Worm (Caenorhabditis elegans): ENCODE measurements around the gene pals-21.
"Not testable (repeated sequence)": the region's sequence is repeated elsewhere in the genome, so short reads cannot be mapped to it uniquely, and the experiment has no call there.

Gene pals-21

DNA sequence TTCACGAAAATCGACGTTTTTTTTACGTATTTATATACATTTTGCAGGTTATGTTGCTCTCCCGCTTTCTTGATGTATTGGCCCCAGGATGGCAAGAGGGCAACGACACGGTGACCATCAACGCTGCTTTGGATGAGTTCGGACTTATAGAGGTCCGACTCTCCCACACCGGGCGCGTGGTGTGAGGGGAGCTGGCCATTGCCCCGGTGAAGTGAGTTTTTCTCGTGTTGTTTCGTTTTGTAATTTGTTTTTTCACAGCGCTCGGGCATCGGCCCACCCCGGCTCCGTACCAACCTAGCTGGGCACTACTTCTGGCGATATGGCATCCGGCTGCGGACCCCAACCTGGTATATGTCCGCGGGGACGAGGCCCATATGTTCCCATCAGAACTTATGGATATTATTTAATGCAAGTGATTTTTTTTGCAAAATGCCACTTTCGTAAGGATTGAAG is 6.1 kb downstream of the pals-21 start, which contains the start of gene Y82E9BR.20:
TSS of gene Y82E9BR.20 (plus strand) at position 51 of the 453 bp plus-strand sequence.
- TF ChIP-seq flt-1 (GFP tag; IDR thresholded peaks at IDR 0.05): no peak
- TF ChIP-seq ceh-13 (GFP tag; optimal IDR thresholded peaks at IDR 0.05): no peak
- no peak for TF ChIP-seq hnd-1 (tag; optimal IDR thresholded peaks at IDR 0.05)
- no peak for TF ChIP-seq hmg-4 (GFP tag; optimal IDR thresholded peaks at IDR 0.05)
- no peak for TF ChIP-seq scrt-1 (GFP tag; IDR thresholded peaks at IDR 0.05)
- no peak for TF ChIP-seq sea-1 (GFP tag; conservative IDR thresholded peaks at IDR 0.05)
- TF ChIP-seq ceh-36 (tag; optimal IDR thresholded peaks at IDR 0.05): no peak
- TF ChIP-seq tbx-11 (GFP tag; IDR thresholded peaks at IDR 0.05): no peak
- no peak for TF ChIP-seq ama-1 (optimal IDR thresholded peaks at IDR 0.05)
- TF ChIP-seq ets-7 (tag; optimal IDR thresholded peaks at IDR 0.05): no peak
- TF ChIP-seq tra-4 (tag; optimal IDR thresholded peaks at IDR 0.05): no peak
- no peak for TF ChIP-seq aly-1 (tag; optimal IDR thresholded peaks at IDR 0.05)
- no peak for TF ChIP-seq pes-1 (GFP tag; IDR thresholded peaks at IDR 0.05)
- TF ChIP-seq hmbx-1 (tag; optimal IDR thresholded peaks at IDR 0.05): no peak
- no peak for TF ChIP-seq B0310.2 (tag; optimal IDR thresholded peaks at IDR 0.05)
- no peak for TF ChIP-seq F13C5.2 (tag; optimal IDR thresholded peaks at IDR 0.05)
- no peak for TF ChIP-seq tbx-37 (GFP tag; conservative IDR thresholded peaks at IDR 0.05)

DNA sequence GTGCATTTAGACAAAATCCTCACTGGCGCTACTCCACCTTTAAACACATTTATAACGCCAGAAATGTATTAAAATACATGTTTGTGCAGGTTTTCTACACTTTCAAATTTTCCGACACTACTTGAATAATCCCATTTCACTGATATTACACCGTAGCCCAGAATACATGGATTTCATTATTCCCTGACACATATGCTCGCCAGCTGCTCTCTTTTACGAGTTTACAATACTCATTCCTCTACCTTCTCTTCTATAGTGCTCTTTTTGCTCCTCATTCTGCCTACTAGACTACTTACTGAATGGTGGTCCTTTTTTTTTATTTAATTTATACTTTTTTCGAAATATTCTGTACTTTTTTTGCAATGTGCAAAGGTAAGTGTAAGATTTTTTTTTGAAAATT is 7.9 kb downstream of the pals-21 start:
- TF ChIP-seq flt-1 (GFP tag; IDR thresholded peaks at IDR 0.05): no peak
- TF ChIP-seq tra-4 (tag; optimal IDR thresholded peaks at IDR 0.05): no peak
- no peak for TF ChIP-seq tbx-37 (GFP tag; conservative IDR thresholded peaks at IDR 0.05)

DNA sequence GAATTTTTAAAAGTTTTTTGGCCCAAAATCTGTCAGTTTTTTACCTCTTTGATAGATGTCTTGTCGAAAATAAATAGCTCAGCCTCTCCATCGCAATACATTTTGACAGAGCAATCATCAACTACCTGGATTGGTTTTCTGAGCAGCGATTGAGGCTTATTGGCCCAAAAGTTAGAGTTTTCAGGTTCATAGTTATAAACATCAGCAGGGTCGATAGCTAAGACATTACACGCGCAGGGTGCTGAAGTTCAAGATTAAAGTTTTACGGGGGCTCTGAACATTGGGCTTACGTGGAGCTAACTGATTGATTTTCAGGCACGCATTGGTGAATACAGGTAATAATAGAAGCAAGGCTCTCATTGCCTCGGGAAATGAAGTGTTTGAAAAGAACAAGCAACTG is 20.8 kb downstream of the pals-21 start, which contains the start of gene Y82E9BR.9:
TSS of gene Y82E9BR.9 (minus strand) at position 101 of the 400 bp plus-strand sequence.
- TF ChIP-seq flt-1 (GFP tag; IDR thresholded peaks at IDR 0.05) (no peak), ama-1 (optimal IDR thresholded peaks at IDR 0.05) (no peak), hnd-1 (tag; optimal IDR thresholded peaks at IDR 0.05) (no peak), pes-1 (GFP tag; IDR thresholded peaks at IDR 0.05) (no peak), ceh-13 (GFP tag; optimal IDR thresholded peaks at IDR 0.05) (no peak)

DNA sequence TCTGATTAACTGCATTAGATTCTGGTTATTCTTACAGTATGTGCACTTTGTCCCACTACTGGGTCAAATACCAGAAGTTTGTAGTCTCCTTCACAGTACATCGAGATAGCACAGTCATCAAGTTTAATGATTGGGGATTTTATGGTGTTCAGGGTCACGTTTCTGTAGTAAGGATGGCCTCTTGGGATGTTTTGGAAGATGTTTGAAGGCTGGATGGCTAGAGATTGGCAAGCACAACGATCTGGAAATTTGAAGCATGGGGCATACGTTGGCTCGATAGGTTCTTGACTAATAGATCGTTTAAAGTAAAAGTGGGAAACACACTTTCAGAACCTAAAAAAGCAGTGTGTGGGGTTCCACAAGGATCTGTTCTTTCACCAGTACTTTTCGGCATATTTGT is 22.5 kb downstream of the pals-21 start, which contains the start of gene Y82E9BR.8:
TSS of gene Y82E9BR.8 (minus strand) at position 101 of the 400 bp plus-strand sequence.
- TF ChIP-seq flt-1 (GFP tag; IDR thresholded peaks at IDR 0.05); hnd-1 (tag; optimal IDR thresholded peaks at IDR 0.05); B0310.2 (tag; optimal IDR thresholded peaks at IDR 0.05): not testable (repeated sequence)

DNA sequence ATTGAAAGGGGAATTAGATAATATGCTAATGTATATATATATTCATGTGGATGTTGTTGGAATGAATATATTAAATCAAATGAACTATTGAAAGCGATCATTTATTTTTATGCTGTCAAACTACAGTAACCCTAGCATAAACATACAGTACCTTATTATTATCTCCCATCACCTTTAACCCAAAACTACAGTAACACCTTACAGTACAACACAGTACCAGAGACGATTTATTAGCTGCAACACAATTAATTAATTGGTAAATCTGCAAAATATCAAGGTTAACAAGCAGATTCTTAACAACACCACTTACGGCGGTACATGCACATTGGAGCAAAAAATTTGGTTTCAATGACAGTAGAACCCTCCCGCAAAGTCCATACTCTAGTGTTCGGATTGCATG is 25.1 kb downstream of the pals-21 start, which contains the start of gene Y82E9BL.1:
TSS of gene Y82E9BL.1 (minus strand) at position 101 of the 400 bp plus-strand sequence.
- TF ChIP-seq tbx-37 (GFP tag; conservative IDR thresholded peaks at IDR 0.05): no peak
- TF ChIP-seq ama-1 (optimal IDR thresholded peaks at IDR 0.05): no peak
- no peak for TF ChIP-seq B0310.2 (tag; optimal IDR thresholded peaks at IDR 0.05)
- no peak for TF ChIP-seq hnd-1 (tag; optimal IDR thresholded peaks at IDR 0.05)
- TF ChIP-seq tbx-11 (GFP tag; IDR thresholded peaks at IDR 0.05): no peak
- no peak for TF ChIP-seq tra-4 (tag; optimal IDR thresholded peaks at IDR 0.05)
- no peak for TF ChIP-seq F13C5.2 (tag; optimal IDR thresholded peaks at IDR 0.05)
- TF ChIP-seq pes-1 (GFP tag; IDR thresholded peaks at IDR 0.05): no peak

DNA sequence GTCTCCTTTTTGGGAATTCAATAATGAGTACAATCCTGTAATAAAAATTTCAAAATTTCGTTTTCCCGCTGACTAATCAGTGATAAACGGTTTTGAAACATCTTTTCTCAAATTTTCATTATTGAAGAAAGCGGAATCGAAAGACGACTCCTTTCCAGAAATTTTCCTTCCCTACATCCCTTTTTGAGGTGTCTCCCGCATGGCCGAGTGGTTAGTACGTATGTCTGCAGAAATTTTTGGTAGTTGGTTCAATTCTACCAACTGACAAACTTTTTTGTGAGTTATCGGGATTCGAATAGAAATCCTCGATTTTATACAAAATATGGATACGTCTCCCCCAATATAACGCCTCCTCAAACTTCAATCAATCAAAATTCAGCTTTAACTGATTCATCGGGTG is 25.9 kb downstream of the pals-21 start:
- TF ChIP-seq hnd-1 (tag; optimal IDR thresholded peaks at IDR 0.05) (no peak), hmg-4 (GFP tag; optimal IDR thresholded peaks at IDR 0.05) (no peak), ceh-13 (GFP tag; optimal IDR thresholded peaks at IDR 0.05) (no peak), aly-1 (tag; optimal IDR thresholded peaks at IDR 0.05) (no peak), F13C5.2 (tag; optimal IDR thresholded peaks at IDR 0.05) (no peak), tra-4 (tag; optimal IDR thresholded peaks at IDR 0.05) (no peak), ama-1 (optimal IDR thresholded peaks at IDR 0.05) (no peak), hmbx-1 (tag; optimal IDR thresholded peaks at IDR 0.05) (no peak)

DNA sequence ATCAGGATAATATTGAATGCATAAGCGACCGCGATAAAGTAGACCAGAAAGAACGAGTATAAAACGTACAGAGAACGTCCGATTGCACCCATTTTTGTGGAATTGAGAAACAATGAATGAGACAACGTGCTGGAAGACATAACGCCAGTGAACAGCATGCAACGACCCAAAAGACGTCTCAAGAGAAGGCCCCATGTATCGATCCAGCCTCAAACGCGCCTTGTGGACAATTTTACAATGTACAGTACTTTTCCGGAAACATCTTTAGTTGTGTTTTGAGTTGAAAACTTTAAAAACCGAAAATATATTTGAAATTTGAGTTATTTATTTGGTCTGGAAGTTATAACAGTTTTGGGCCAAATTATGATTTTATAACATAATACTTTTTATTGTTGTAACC is 29.7 kb downstream of the pals-21 start, which contains the start of gene Y82E9BL.3:
TSS of gene Y82E9BL.3 (minus strand) at position 101 of the 400 bp plus-strand sequence.
- TF ChIP-seq tbx-11 (GFP tag; IDR thresholded peaks at IDR 0.05) (no peak), ceh-36 (tag; optimal IDR thresholded peaks at IDR 0.05) (no peak), tbx-37 (GFP tag; conservative IDR thresholded peaks at IDR 0.05) (no peak), flt-1 (GFP tag; IDR thresholded peaks at IDR 0.05) (no peak), tra-4 (tag; optimal IDR thresholded peaks at IDR 0.05) (no peak), aly-1 (tag; optimal IDR thresholded peaks at IDR 0.05) (no peak), hmbx-1 (tag; optimal IDR thresholded peaks at IDR 0.05) (no peak), ama-1 (optimal IDR thresholded peaks at IDR 0.05) (no peak), ceh-13 (GFP tag; optimal IDR thresholded peaks at IDR 0.05) (no peak), hnd-1 (tag; optimal IDR thresholded peaks at IDR 0.05) (no peak), F13C5.2 (tag; optimal IDR thresholded peaks at IDR 0.05) (no peak), ets-7 (tag; optimal IDR thresholded peaks at IDR 0.05) (no peak), hmg-4 (GFP tag; optimal IDR thresholded peaks at IDR 0.05) (no peak), scrt-1 (GFP tag; IDR thresholded peaks at IDR 0.05) (no peak), sea-1 (GFP tag; conservative IDR thresholded peaks at IDR 0.05) (no peak), B0310.2 (tag; optimal IDR thresholded peaks at IDR 0.05) (no peak), pes-1 (GFP tag; IDR thresholded peaks at IDR 0.05) (no peak)

DNA sequence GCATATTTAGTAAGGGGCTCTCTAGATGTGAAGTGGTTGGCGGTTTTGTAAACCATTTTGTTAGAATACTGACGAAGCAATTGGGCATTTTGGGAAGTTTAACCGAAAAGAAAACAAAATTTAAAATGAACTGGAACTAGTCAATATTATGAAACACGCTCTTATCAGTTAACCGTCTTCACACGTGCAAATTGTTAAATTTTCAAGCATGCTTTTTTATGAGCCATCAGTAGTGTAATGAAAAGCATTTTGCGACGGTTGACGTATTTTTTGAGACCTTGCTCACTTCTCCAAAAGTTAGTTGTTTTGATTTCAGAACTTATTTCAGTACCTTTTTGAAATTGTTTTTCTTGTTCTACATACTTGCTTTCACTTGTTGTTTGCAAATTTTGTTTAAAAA is 31.1 kb downstream of the pals-21 start, which contains the start of gene fbxa-25:
TSS of gene fbxa-25 (minus strand) at position 138 of the 400 bp plus-strand sequence.
- TF ChIP-seq tbx-37 (GFP tag; conservative IDR thresholded peaks at IDR 0.05) (no peak), tbx-11 (GFP tag; IDR thresholded peaks at IDR 0.05) (no peak), ets-7 (tag; optimal IDR thresholded peaks at IDR 0.05) (no peak), pes-1 (GFP tag; IDR thresholded peaks at IDR 0.05) (no peak), hmg-4 (GFP tag; optimal IDR thresholded peaks at IDR 0.05) (no peak), aly-1 (tag; optimal IDR thresholded peaks at IDR 0.05) (no peak), ceh-36 (tag; optimal IDR thresholded peaks at IDR 0.05) (no peak), tra-4 (tag; optimal IDR thresholded peaks at IDR 0.05) (no peak), flt-1 (GFP tag; IDR thresholded peaks at IDR 0.05) (no peak), sea-1 (GFP tag; conservative IDR thresholded peaks at IDR 0.05) (no peak), B0310.2 (tag; optimal IDR thresholded peaks at IDR 0.05) (no peak)

Measured in whole organism, early embryonic.